Worm (Caenorhabditis elegans) whole organism, mixed stage, embryonic: ENCODE measurements around the gene F01D5.2.

Experiments used
- bed-3 ChIP-seq: fragments of 200-800 bp; sonication (Bioruptor generic); optimal IDR thresholded peaks from 3 replicates; lab custom pipeline; 2018; ENCODE audit warnings: mild to moderate bottlenecking, missing genetic modification characterization, moderate library complexity, missing compliant biosample characterization
- ceh-43 ChIP-seq: fragments of 200-800 bp; sonication (Bioruptor generic); optimal IDR thresholded peaks from 2 replicates; lab custom pipeline; 2018; ENCODE audit warnings: mild to moderate bottlenecking, missing genetic modification characterization, moderate library complexity, missing compliant biosample characterization
- ces-1 ChIP-seq: fragments of 150-350 bp; optimal IDR thresholded peaks from 2 replicates; lab custom pipeline; 2014; ENCODE audit warnings: missing biosample characterization, missing genetic modification reagents, missing genetic modification characterization
- drap-1 ChIP-seq: fragments of 200-800 bp; sonication (Bioruptor generic); optimal IDR thresholded peaks from 3 replicates; lab custom pipeline; 2018; ENCODE audit warnings: mild to moderate bottlenecking, missing genetic modification characterization, missing compliant biosample characterization
- hlh-1 ChIP-seq: fragments of 150-350 bp; optimal IDR thresholded peaks from 2 replicates; lab custom pipeline; 2014; ENCODE audit warnings: missing biosample characterization, missing genetic modification reagents, missing genetic modification characterization
- lin-32 ChIP-seq: fragments of 200-800 bp; sonication (Bioruptor generic); optimal IDR thresholded peaks from 2 replicates; lab custom pipeline; 2018; ENCODE audit warnings: mild to moderate bottlenecking, missing genetic modification characterization, missing compliant biosample characterization
- lsy-2 ChIP-seq: fragments of 150-350 bp; optimal IDR thresholded peaks from 2 replicates; lab custom pipeline; 2014; ENCODE audit warnings: missing biosample characterization, missing genetic modification characterization
- mab-5 ChIP-seq: fragments of 150-350 bp; optimal IDR thresholded peaks from 2 replicates; lab custom pipeline; 2014; ENCODE audit warnings: missing biosample characterization, missing genetic modification characterization
- nhr-12 ChIP-seq: fragments of 150-350 bp; optimal IDR thresholded peaks from 2 replicates; lab custom pipeline; 2014; ENCODE audit warnings: missing biosample characterization, missing genetic modification characterization
- nhr-237 ChIP-seq: fragments of 150-350 bp; optimal IDR thresholded peaks from 2 replicates; lab custom pipeline; 2014; ENCODE audit warnings: missing biosample characterization, missing genetic modification characterization
- nhr-28 ChIP-seq: fragments of 150-350 bp; optimal IDR thresholded peaks from 2 replicates; lab custom pipeline; 2014; ENCODE audit warnings: missing biosample characterization, missing genetic modification characterization
- snpc-4 ChIP-seq: fragments of 150-350 bp; optimal IDR thresholded peaks from 2 replicates; lab custom pipeline; 2014; ENCODE audit warnings: missing biosample characterization, missing genetic modification characterization
- unc-62 ChIP-seq: fragments of 150-350 bp; optimal IDR thresholded peaks from 2 replicates; lab custom pipeline; 2014; ENCODE audit warnings: missing biosample characterization, missing genetic modification reagents, missing genetic modification characterization
- ztf-11 ChIP-seq: fragments of 150-350 bp; optimal IDR thresholded peaks from 2 replicates; lab custom pipeline; 2014; ENCODE audit warnings: missing biosample characterization, missing genetic modification characterization

DNA sequence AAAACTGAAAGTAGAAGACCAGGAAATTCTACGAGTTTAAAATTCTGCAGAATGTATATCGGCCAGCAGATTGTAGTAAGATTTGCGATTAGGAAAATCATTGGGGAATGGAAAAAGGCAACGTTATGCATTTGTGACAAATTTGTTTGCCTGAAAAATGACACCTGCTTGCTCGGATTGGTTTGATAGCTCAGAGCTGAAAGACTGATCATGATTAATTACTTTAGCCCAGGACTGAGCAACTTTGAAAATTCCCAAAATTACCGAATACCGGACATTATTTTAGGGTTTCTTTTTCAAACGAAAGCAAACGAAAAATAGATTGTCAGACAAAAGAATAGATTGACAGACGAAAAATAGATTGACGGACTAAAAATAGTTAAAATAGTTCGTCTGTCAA lies 14.3 kb downstream of the F01D5.2 start, which contains the start of gene sre-47:
- TF ChIP-seq nhr-28 (tag; lab: Kevin White, UChicago) (no peak), ztf-11 (tag; lab: Kevin White, UChicago) (no peak), nhr-12 (tag; lab: Kevin White, UChicago) (no peak), ces-1 (GFP tag; lab: Kevin White, UChicago) (no peak), ceh-43 (GFP tag; lab: Kevin White, UChicago) (no peak), bed-3 (GFP tag; lab: Kevin White, UChicago) (no peak), lin-32 (GFP tag; lab: Kevin White, UChicago) (no peak), nhr-237 (tag; lab: Kevin White, UChicago) (no peak), drap-1 (GFP tag; lab: Kevin White, UChicago) (no peak), lsy-2 (tag; lab: Kevin White, UChicago) (no peak), mab-5 (tag; lab: Kevin White, UChicago) (no peak), snpc-4 (tag; lab: Kevin White, UChicago) (no peak), hlh-1 (tag; lab: Kevin White, UChicago) (no peak), unc-62 (GFP tag; lab: Kevin White, UChicago) (no peak)
